Fruit fly (Drosophila melanogaster) whole organism, embryonic: ENCODE data around the gene Kaz-m1.

ENCODE experiments used
- CG11085 ChIP-seq: fragments of 200-800 bp; sonication (Bioruptor generic); IDR thresholded peaks from 2 replicates; pipeline ENCODE4 v1.3.6; 2022; ENCODE audit warnings: missing biosample characterization, missing genetic modification characterization
- CG11723 ChIP-seq: fragments of 200-800 bp; sonication (Bioruptor generic); optimal IDR thresholded peaks from 2 replicates; lab custom pipeline; 2017; ENCODE audit warnings: missing biosample characterization, mild to moderate bottlenecking, missing genetic modification characterization
- CG12391 ChIP-seq: fragments of 200-800 bp; sonication (Bioruptor generic); optimal IDR thresholded peaks from 3 replicates; lab custom pipeline; 2018; ENCODE audit warnings: missing biosample characterization, mild to moderate bottlenecking, missing genetic modification characterization, moderate library complexity
- CG12659 ChIP-seq: fragments of 200-800 bp; sonication (Bioruptor generic); optimal IDR thresholded peaks from 3 replicates; lab custom pipeline; 2017; ENCODE audit warnings: mild to moderate bottlenecking, missing biosample characterization, missing genetic modification reagents, missing genetic modification characterization
- CG1529 ChIP-seq: fragments of 200-800 bp; sonication (Bioruptor generic); optimal IDR thresholded peaks from 3 replicates; lab custom pipeline; 2018; ENCODE audit warnings: missing biosample characterization, missing genetic modification characterization
- CG1602 ChIP-seq: fragments of 200-800 bp; sonication (Bioruptor generic); optimal IDR thresholded peaks from 3 replicates; lab custom pipeline; 2016; ENCODE audit warnings: missing biosample characterization, missing genetic modification characterization
- CG17361 ChIP-seq: fragments of 200-800 bp; sonication (Bioruptor generic); IDR thresholded peaks from 3 replicates; pipeline ENCODE4 v1.3.6; 2022; ENCODE audit warnings: missing biosample characterization, missing genetic modification characterization
- CG17912 ChIP-seq: fragments of 200-800 bp; sonication (Bioruptor generic); optimal IDR thresholded peaks from 2 replicates; lab custom pipeline; 2018; ENCODE audit warnings: missing biosample characterization, mild to moderate bottlenecking, missing genetic modification characterization
- CG18764 ChIP-seq: fragments of 200-800 bp; sonication (Bioruptor generic); optimal IDR thresholded peaks from 3 replicates; lab custom pipeline; 2016; ENCODE audit warnings: missing biosample characterization, missing genetic modification characterization
- CG30403 ChIP-seq: fragments of 200-800 bp; sonication (Bioruptor generic); optimal IDR thresholded peaks from 3 replicates; lab custom pipeline; 2016; ENCODE audit warnings: missing biosample characterization, missing genetic modification characterization
- CG34376 ChIP-seq: fragments of 200-800 bp; sonication (Bioruptor generic); optimal IDR thresholded peaks from 2 replicates; lab custom pipeline; 2018; ENCODE audit warnings: missing biosample characterization, mild to moderate bottlenecking, missing genetic modification characterization
- CG4282 ChIP-seq: fragments of 200-800 bp; sonication (Bioruptor generic); optimal IDR thresholded peaks from 2 replicates; lab custom pipeline; 2016; ENCODE audit warnings: missing biosample characterization, missing genetic modification characterization
- CG4617 ChIP-seq: fragments of 200-800 bp; sonication (Bioruptor generic); optimal IDR thresholded peaks from 3 replicates; lab custom pipeline; 2016; ENCODE audit warnings: missing biosample characterization, missing genetic modification characterization, borderline replicate concordance
- CG4707 ChIP-seq: fragments of 200-800 bp; sonication (Bioruptor generic); optimal IDR thresholded peaks from 2 replicates; lab custom pipeline; 2018; ENCODE audit warnings: missing biosample characterization, mild to moderate bottlenecking, missing genetic modification characterization, moderate library complexity
- CG4730 ChIP-seq: fragments of 200-800 bp; sonication (Bioruptor generic); IDR thresholded peaks from 2 replicates; pipeline ENCODE4 v1.3.6; 2022; ENCODE audit warnings: missing biosample characterization, missing genetic modification characterization
- CG6254 ChIP-seq: fragments of 200-800 bp; sonication (Bioruptor generic); optimal IDR thresholded peaks from 3 replicates; lab custom pipeline; 2017; ENCODE audit warnings: mild to moderate bottlenecking, missing biosample characterization, missing genetic modification reagents, missing genetic modification characterization
- CG6683 ChIP-seq: fragments of 200-800 bp; sonication (Bioruptor generic); optimal IDR thresholded peaks from 2 replicates; lab custom pipeline; 2017; ENCODE audit warnings: missing biosample characterization, mild to moderate bottlenecking, missing genetic modification characterization, missing genetic modification reagents
- CG7271 ChIP-seq: fragments of 200-800 bp; sonication (Bioruptor generic); optimal IDR thresholded peaks from 2 replicates; lab custom pipeline; 2018; ENCODE audit warnings: missing biosample characterization, mild to moderate bottlenecking, missing genetic modification characterization, moderate library complexity
- CG9817 ChIP-seq: fragments of 200-800 bp; sonication (Bioruptor generic); optimal IDR thresholded peaks from 2 replicates; lab custom pipeline; 2018; ENCODE audit warnings: missing biosample characterization, mild to moderate bottlenecking, missing genetic modification characterization, moderate library complexity
- D ChIP-seq, 2 experiments: fragments of 200-800 bp in 1 of 2; fragments of >200 bp in 1 of 2; sonication (Bioruptor generic) in 1 of 2; optimal IDR thresholded peaks; 2 replicates in 1 of 2; 3 replicates in 1 of 2; lab custom pipeline; 2017; ENCODE audit warnings: mild to moderate bottlenecking in 1 of 2, missing biosample characterization in 1 of 2, missing genetic modification characterization in 1 of 2, missing genetic modification reagents in 1 of 2
- Dp ChIP-seq: fragments of 200-800 bp; sonication (Bioruptor generic); optimal IDR thresholded peaks from 2 replicates; lab custom pipeline; 2018; ENCODE audit warnings: missing biosample characterization, mild to moderate bottlenecking, missing genetic modification characterization, moderate library complexity
- Gsc ChIP-seq: fragments of 200-800 bp; sonication (Bioruptor generic); IDR thresholded peaks from 2 replicates; pipeline ENCODE4 v1.3.6; 2022; ENCODE audit warnings: missing biosample characterization, missing genetic modification characterization
- HLH54F ChIP-seq: fragments of 200-800 bp; sonication (Bioruptor generic); optimal IDR thresholded peaks from 3 replicates; lab custom pipeline; 2016; ENCODE audit warnings: missing biosample characterization, missing genetic modification characterization
- Hr51 ChIP-seq, 2 experiments: fragments of 200-800 bp; sonication (Bioruptor generic); optimal IDR thresholded peaks; 2 replicates in 1 of 2; 3 replicates in 1 of 2; lab custom pipeline; 2016 to 2018; ENCODE audit warnings: missing biosample characterization in 2 of 2, missing genetic modification characterization in 2 of 2, mild to moderate bottlenecking in 1 of 2, moderate library complexity in 1 of 2
- Kr ChIP-seq: fragments of 200-800 bp; sonication (Bioruptor generic); optimal IDR thresholded peaks from 2 replicates; lab custom pipeline; 2017; ENCODE audit warnings: missing biosample characterization, mild to moderate bottlenecking, missing genetic modification characterization
- Lpt ChIP-seq: fragments of >200 bp; optimal IDR thresholded peaks from 2 replicates; lab custom pipeline; 2018; ENCODE audit warnings: missing biosample characterization, missing genetic modification characterization
- Mad ChIP-seq: fragments of 200-800 bp; sonication (Bioruptor generic); optimal IDR thresholded peaks from 2 replicates; lab custom pipeline; 2016; ENCODE audit warnings: missing biosample characterization, missing genetic modification characterization
- Sox100B ChIP-seq: fragments of 200-800 bp; sonication (Bioruptor generic); optimal IDR thresholded peaks from 3 replicates; lab custom pipeline; 2018; ENCODE audit warnings: missing biosample characterization, mild to moderate bottlenecking, missing genetic modification characterization
- az2 ChIP-seq: fragments of 200-800 bp; sonication (Bioruptor generic); optimal IDR thresholded peaks from 3 replicates; lab custom pipeline; 2016; ENCODE audit warnings: missing biosample characterization, missing genetic modification characterization
- bcd ChIP-seq: fragments of 200-800 bp; sonication (Bioruptor generic); optimal IDR thresholded peaks from 2 replicates; lab custom pipeline; 2017; ENCODE audit warnings: missing biosample characterization, mild to moderate bottlenecking, missing genetic modification characterization
- dati ChIP-seq: fragments of 200-800 bp; sonication (Bioruptor generic); IDR thresholded peaks from 2 replicates; pipeline ENCODE4 v1.3.6; 2022; ENCODE audit warnings: missing biosample characterization, missing genetic modification characterization
- disco-r ChIP-seq: fragments of 200-800 bp; sonication (Bioruptor generic); optimal IDR thresholded peaks from 2 replicates; lab custom pipeline; 2016; ENCODE audit warnings: missing biosample characterization, missing genetic modification characterization
- dmrt99B ChIP-seq: fragments of 200-800 bp; sonication (Bioruptor generic); optimal IDR thresholded peaks from 2 replicates; lab custom pipeline; 2018; ENCODE audit warnings: missing biosample characterization, mild to moderate bottlenecking, missing genetic modification characterization, moderate library complexity
- ems ChIP-seq: fragments of 200-800 bp; sonication (Bioruptor generic); optimal IDR thresholded peaks from 3 replicates; lab custom pipeline; 2016; ENCODE audit warnings: missing biosample characterization, missing genetic modification characterization
- gro ChIP-seq: fragments of 200-800 bp; sonication (Bioruptor generic); optimal IDR thresholded peaks from 2 replicates; lab custom pipeline; 2016; ENCODE audit warnings: missing biosample characterization, missing genetic modification characterization
- ham ChIP-seq: fragments of 200-800 bp; sonication (Bioruptor generic); IDR thresholded peaks from 2 replicates; pipeline ENCODE4 v1.3.6; 2022; ENCODE audit warnings: missing biosample characterization, missing genetic modification characterization
- lab ChIP-seq: fragments of 200-800 bp; sonication (Bioruptor generic); optimal IDR thresholded peaks from 3 replicates; lab custom pipeline; 2017; ENCODE audit warnings: missing biosample characterization, missing genetic modification characterization, mild to moderate bottlenecking, moderate library complexity, missing genetic modification reagents
- otp ChIP-seq: fragments of 200-800 bp; sonication (Bioruptor generic); IDR thresholded peaks from 3 replicates; pipeline ENCODE4, ENCODE4 v1.3.6; 2022; ENCODE audit warnings: missing biosample characterization, missing genetic modification characterization
- p53 ChIP-seq: fragments of 200-800 bp; sonication (Bioruptor generic); optimal IDR thresholded peaks from 2 replicates; lab custom pipeline; 2016; ENCODE audit warnings: missing biosample characterization, missing genetic modification characterization
- phol ChIP-seq: fragments of 200-800 bp; sonication (Bioruptor generic); optimal IDR thresholded peaks from 3 replicates; lab custom pipeline; 2018; ENCODE audit warnings: missing biosample characterization, mild to moderate bottlenecking, missing genetic modification characterization, moderate library complexity
- salm ChIP-seq: fragments of 200-800 bp; sonication (Bioruptor generic); optimal IDR thresholded peaks from 2 replicates; lab custom pipeline; 2018; ENCODE audit warnings: missing biosample characterization, mild to moderate bottlenecking, missing genetic modification characterization
- scrt ChIP-seq: fragments of 200-800 bp; sonication (Bioruptor generic); optimal IDR thresholded peaks from 2 replicates; lab custom pipeline; 2018; ENCODE audit warnings: missing biosample characterization, mild to moderate bottlenecking, missing genetic modification characterization, moderate library complexity
- sens-2 ChIP-seq: fragments of 200-800 bp; sonication (Bioruptor generic); IDR thresholded peaks from 2 replicates; pipeline ENCODE4 v1.3.6; 2022; ENCODE audit warnings: missing biosample characterization, missing genetic modification characterization
- shn ChIP-seq: fragments of 200-800 bp; sonication (Bioruptor generic); optimal IDR thresholded peaks from 3 replicates; lab custom pipeline; 2016; ENCODE audit warnings: missing biosample characterization, missing genetic modification characterization
- unpg ChIP-seq: fragments of 200-800 bp; sonication (Bioruptor generic); optimal IDR thresholded peaks from 3 replicates; lab custom pipeline; 2018; ENCODE audit warnings: missing biosample characterization, mild to moderate bottlenecking, missing genetic modification characterization, moderate library complexity
- z ChIP-seq: fragments of 200-800 bp; sonication (Bioruptor generic); IDR thresholded peaks from 3 replicates; pipeline ENCODE4 v1.3.6; 2022; ENCODE audit warnings: missing biosample characterization, missing genetic modification characterization
- zen2 ChIP-seq: fragments of 200-800 bp; sonication (Bioruptor generic); IDR thresholded peaks from 3 replicates; pipeline ENCODE4 v1.3.6; 2022; ENCODE audit warnings: missing biosample characterization, missing genetic modification characterization; ENCODE audit not compliant: partially characterized antibody

Kaz-m1 gene

DNA sequence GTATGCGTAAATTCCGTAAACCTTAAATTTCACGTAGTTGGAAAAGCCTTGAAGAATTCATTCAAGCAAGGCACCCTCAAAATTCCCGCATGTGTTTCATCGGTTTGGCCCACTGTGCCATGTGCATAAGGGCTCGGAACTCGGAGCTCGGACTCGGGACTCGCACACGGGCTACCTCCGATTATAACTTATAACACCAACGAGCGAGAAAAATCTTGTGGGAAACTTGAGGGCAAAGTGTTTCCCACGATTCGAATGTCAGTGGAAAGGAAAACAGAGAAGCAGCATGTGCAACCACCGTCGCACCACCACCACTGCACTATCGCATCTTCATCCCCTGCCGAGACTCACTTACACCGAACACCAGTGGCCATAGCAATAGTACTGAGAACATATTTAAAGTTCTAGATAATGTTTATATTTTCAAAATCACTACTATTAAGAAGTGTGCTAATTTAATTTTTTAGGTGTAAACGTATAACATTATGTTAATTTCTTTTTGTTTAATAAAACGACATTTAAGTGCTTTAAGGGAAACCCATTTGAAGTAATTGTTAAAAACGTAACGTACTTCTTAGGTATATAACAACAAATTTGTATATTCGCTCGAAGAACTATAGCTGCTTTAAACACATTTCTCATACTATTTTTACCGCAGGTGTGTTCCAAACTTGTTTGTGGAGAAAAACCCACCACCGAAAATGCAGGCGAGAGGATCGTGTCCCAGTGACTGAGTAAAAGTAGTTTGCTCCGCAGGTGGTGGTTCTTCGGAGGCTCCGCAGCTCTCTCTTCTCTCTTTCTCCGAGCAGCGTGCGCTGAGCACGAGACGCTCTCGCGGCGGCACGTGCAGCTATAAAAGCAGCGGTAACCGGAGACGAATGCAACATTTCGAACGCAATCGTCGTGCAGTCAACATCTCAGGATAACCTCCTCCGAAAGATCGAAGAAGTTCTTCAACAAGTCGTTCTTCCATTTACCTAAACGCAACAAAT lies 21.9 kb downstream of the Kaz-m1 start (continued):
- peak; percentile 63 for TF ChIP-seq CG6683 (GFP tag; lab: Kevin White, UChicago)
- TF ChIP-seq CG12391 (tag; lab: Kevin White, UChicago), result peak; percentile 97
- TF ChIP-seq CG17912, result no peak
- peak; percentile 36 for TF ChIP-seq scrt (GFP tag; lab: Kevin White, UChicago)
- peak; percentile 35; the same call in 1 of the 3 replicates for TF ChIP-seq z
- no peak; the same call in 1 of the 2 replicates for TF ChIP-seq CG4730 (GFP tag; lab: Robert Waterston, UW)
- TF ChIP-seq CG6254 (GFP tag; lab: Kevin White, UChicago), result peak; percentile 95
- peak; percentile 98 for TF ChIP-seq CG17361 (GFP tag; lab: Robert Waterston, UW)
- TF ChIP-seq p53 (GFP tag; lab: Kevin White, UChicago), result no peak
- TF ChIP-seq CG4707, result peak; percentile 83
- peak; percentile 33 to 74 for TF ChIP-seq Hr51 (GFP tag; optimal IDR thresholded peaks at IDR 0.05; lab: Kevin White, UChicago)
- peak; percentile 41 for TF ChIP-seq shn (GFP tag; lab: Kevin White, UChicago)
- TF ChIP-seq CG1529, result peak; percentile 96
- peak; percentile 51 for TF ChIP-seq ems (GFP tag; lab: Kevin White, UChicago)
- 0 out of 2 replicates have a peak, but pooled peaks have one; percentile 35 for TF ChIP-seq sens-2
- peak; percentile 57 for TF ChIP-seq lab (GFP tag; lab: Kevin White, UChicago)
- TF ChIP-seq Kr (GFP tag; lab: Kevin White, UChicago), result peak; percentile 96
- TF ChIP-seq CG1602 (GFP tag; lab: Kevin White, UChicago), result peak; percentile 89
- TF ChIP-seq CG30403 (GFP tag; lab: Kevin White, UChicago), result peak; percentile 89
- peak; percentile 51; the same call in 1 of the 2 replicates for TF ChIP-seq Gsc (GFP tag; lab: Robert Waterston, UW)
- peak; percentile 64 for TF ChIP-seq Mad (GFP tag; lab: Kevin White, UChicago)
- TF ChIP-seq dmrt99B, result peak; percentile 93
- peak; percentile 81 for TF ChIP-seq salm (tag; lab: Kevin White, UChicago)
- TF ChIP-seq CG34376, result no peak
- TF ChIP-seq bcd, result peak; percentile 78
- TF ChIP-seq CG4617 (GFP tag; lab: Kevin White, UChicago), result peak; percentile 49
- TF ChIP-seq D (optimal IDR thresholded peaks at IDR 0.05; lab: Kevin White, UChicago), result peak; percentile 73
- peak; percentile 98 for TF ChIP-seq D (GFP tag; optimal IDR thresholded peaks at IDR 0.05; lab: Kevin White, UChicago)
- TF ChIP-seq CG12659, result peak; percentile 79
- peak; percentile 97 for TF ChIP-seq phol
- peak; percentile 54 for TF ChIP-seq CG9817
- TF ChIP-seq gro (GFP tag; lab: Kevin White, UChicago), result no peak
- peak; percentile 32 for TF ChIP-seq HLH54F (GFP tag; lab: Kevin White, UChicago)
- TF ChIP-seq otp, result peak; percentile 52; the same call in 1 of the 3 replicates
- TF ChIP-seq zen2 (GFP tag; lab: Robert Waterston, UW), result 0 out of 3 replicates have a peak, but pooled peaks have one; percentile 9
- peak; percentile 61 for TF ChIP-seq CG18764 (GFP tag; lab: Kevin White, UChicago)
- TF ChIP-seq CG11085, result no peak
- peak; percentile 80 for TF ChIP-seq CG4282 (GFP tag; lab: Kevin White, UChicago)
- peak; percentile 50 for TF ChIP-seq disco-r
- no peak for TF ChIP-seq Dp (GFP tag; lab: Kevin White, UChicago)
- TF ChIP-seq unpg, result peak; percentile 90
- TF ChIP-seq Lpt, result no peak
- peak; percentile 90 for TF ChIP-seq CG7271 (tag; lab: Kevin White, UChicago)
- peak; percentile 96 for TF ChIP-seq Sox100B
- TF ChIP-seq CG11723, result peak; percentile 89
- no peak for TF ChIP-seq dati (GFP tag; lab: Robert Waterston, UW)
- no peak for TF ChIP-seq ham (GFP tag; lab: Robert Waterston, UW)
- peak; percentile 88 for TF ChIP-seq az2 (GFP tag; lab: Kevin White, UChicago)
